Fruit fly (Drosophila melanogaster) whole organism, embryonic: ENCODE results near the gene Fbp1.
A peak's percentile ranks its signal among the peaks of the same experiment; 100 is the strongest.

Source experiments
- CG10267 ChIP-seq: fragments of 200-800 bp; sonication (Bioruptor generic); optimal IDR thresholded peaks from 2 replicates; lab custom pipeline; 2018; ENCODE audit warnings: missing biosample characterization, mild to moderate bottlenecking, missing genetic modification characterization, moderate library complexity
- CG12744 ChIP-seq: fragments of 200-800 bp; sonication (Bioruptor generic); optimal IDR thresholded peaks from 2 replicates; lab custom pipeline; 2016; ENCODE audit warnings: missing biosample characterization, missing genetic modification characterization
- CG13287 ChIP-seq: fragments of 200-800 bp; sonication (Bioruptor generic); IDR thresholded peaks from 2 replicates; pipeline ENCODE4 v1.3.6; 2022; ENCODE audit warnings: missing biosample characterization, missing genetic modification characterization; ENCODE audit not compliant: partially characterized antibody
- CG15011 ChIP-seq: fragments of 200-800 bp; sonication (Bioruptor generic); optimal IDR thresholded peaks from 3 replicates; lab custom pipeline; 2018; ENCODE audit warnings: missing biosample characterization, mild to moderate bottlenecking, missing genetic modification characterization
- CG17385 ChIP-seq: fragments of 200-800 bp; sonication (Bioruptor generic); optimal IDR thresholded peaks from 3 replicates; lab custom pipeline; 2018; ENCODE audit warnings: missing biosample characterization, mild to moderate bottlenecking, missing genetic modification characterization
- CG17829 ChIP-seq: fragments of 200-800 bp; optimal IDR thresholded peaks from 2 replicates; lab custom pipeline; 2019; ENCODE audit warnings: missing biosample characterization, mild to moderate bottlenecking, missing genetic modification characterization, moderate library complexity
- CG1832 ChIP-seq: fragments of 200-800 bp; sonication (Bioruptor generic); optimal IDR thresholded peaks from 2 replicates; lab custom pipeline; 2017; ENCODE audit warnings: missing biosample characterization, mild to moderate bottlenecking, missing genetic modification characterization, inconsistent platforms
- CG2129 ChIP-seq: fragments of 200-800 bp; sonication (Bioruptor generic); IDR thresholded peaks from 2 replicates; pipeline ENCODE4 v1.3.6; 2022; ENCODE audit warnings: missing biosample characterization, missing genetic modification characterization; ENCODE audit not compliant: partially characterized antibody
- CG2678 ChIP-seq: fragments of 200-800 bp; sonication (Bioruptor generic); optimal IDR thresholded peaks from 3 replicates; lab custom pipeline; 2019; ENCODE audit warnings: missing biosample characterization, mild to moderate bottlenecking, missing genetic modification characterization, moderate library complexity
- CG2712 ChIP-seq: fragments of 200-800 bp; optimal IDR thresholded peaks from 3 replicates; lab custom pipeline; 2019; ENCODE audit warnings: missing biosample characterization, mild to moderate bottlenecking, missing genetic modification characterization, moderate library complexity
- CG32532 ChIP-seq: fragments of 200-800 bp; sonication (Bioruptor generic); IDR thresholded peaks from 2 replicates; pipeline ENCODE4 v1.3.6; 2022; ENCODE audit warnings: missing biosample characterization, missing genetic modification characterization
- CG34422 ChIP-seq: fragments of 200-800 bp; sonication (Bioruptor generic); IDR thresholded peaks from 3 replicates; pipeline ENCODE4 v1.3.6; 2022; ENCODE audit warnings: missing biosample characterization, missing genetic modification characterization
- CG43689 ChIP-seq: fragments of 200-800 bp; sonication (Bioruptor generic); IDR thresholded peaks from 2 replicates; pipeline ENCODE4 v1.3.6; 2022; ENCODE audit warnings: missing biosample characterization, missing genetic modification characterization
- CG4820 ChIP-seq: fragments of 200-800 bp; sonication (Bioruptor generic); optimal IDR thresholded peaks from 3 replicates; lab custom pipeline; 2016; ENCODE audit warnings: missing biosample characterization, missing genetic modification characterization
- CG8359 ChIP-seq: fragments of 200-800 bp; sonication (Bioruptor generic); optimal IDR thresholded peaks from 2 replicates; lab custom pipeline; 2017; ENCODE audit warnings: missing biosample characterization, mild to moderate bottlenecking, missing genetic modification characterization, borderline replicate concordance
- CG9437 ChIP-seq: fragments of 200-800 bp; sonication (Bioruptor generic); optimal IDR thresholded peaks from 2 replicates; lab custom pipeline; 2018; ENCODE audit warnings: missing biosample characterization, mild to moderate bottlenecking, missing genetic modification characterization
- CkIIα-i1 ChIP-seq: fragments of 200-800 bp; sonication (Bioruptor generic); IDR thresholded peaks from 2 replicates; pipeline ENCODE4 v1.3.6; 2022; ENCODE audit warnings: missing biosample characterization, missing genetic modification characterization
- CoRest ChIP-seq: fragments of 200-800 bp; sonication (Bioruptor generic); optimal IDR thresholded peaks from 3 replicates; lab custom pipeline; 2018; ENCODE audit warnings: missing biosample characterization, mild to moderate bottlenecking, missing genetic modification characterization, moderate library complexity
- Dip3 ChIP-seq: fragments of 200-800 bp; sonication (Bioruptor generic); optimal IDR thresholded peaks from 3 replicates; lab custom pipeline; 2016; ENCODE audit warnings: missing biosample characterization, missing genetic modification characterization
- Gsc ChIP-seq: fragments of 200-800 bp; sonication (Bioruptor generic); IDR thresholded peaks from 2 replicates; pipeline ENCODE4 v1.3.6; 2022; ENCODE audit warnings: missing biosample characterization, missing genetic modification characterization
- Hr39 ChIP-seq: fragments of >200 bp; optimal IDR thresholded peaks from 2 replicates; lab custom pipeline; 2017
- Med ChIP-seq: fragments of 200-800 bp; sonication (Bioruptor generic); peaks from one replicate; lab custom pipeline; 2016; ENCODE audit warnings: missing biosample characterization, missing genetic modification characterization, mild to moderate bottlenecking, inconsistent platforms, moderate library complexity
- Rfx ChIP-seq: fragments of 200-800 bp; sonication (Bioruptor generic); IDR thresholded peaks from 2 replicates; pipeline ENCODE4 v1.3.6; 2022; ENCODE audit warnings: missing biosample characterization, missing genetic modification characterization
- ap ChIP-seq: fragments of 200-800 bp; sonication (Bioruptor generic); IDR thresholded peaks from 2 replicates; pipeline ENCODE4 v1.3.6; 2022; ENCODE audit warnings: missing biosample characterization, missing genetic modification characterization
- ash1 ChIP-seq: fragments of 200-800 bp; sonication (Bioruptor generic); optimal IDR thresholded peaks from 2 replicates; lab custom pipeline; 2018; ENCODE audit warnings: missing biosample characterization, mild to moderate bottlenecking, missing genetic modification characterization
- btn ChIP-seq: fragments of 200-800 bp; sonication (Bioruptor generic); optimal IDR thresholded peaks from 2 replicates; lab custom pipeline; 2016; ENCODE audit warnings: missing biosample characterization, missing genetic modification characterization
- crc ChIP-seq: fragments of 200-800 bp; sonication (Bioruptor generic); optimal IDR thresholded peaks from 2 replicates; lab custom pipeline; 2016; ENCODE audit warnings: missing biosample characterization, missing genetic modification characterization
- crol ChIP-seq: fragments of 200-800 bp; sonication (Bioruptor generic); IDR thresholded peaks from 2 replicates; pipeline ENCODE4 v1.3.6; 2022; ENCODE audit warnings: missing biosample characterization, missing genetic modification characterization
- dysf ChIP-seq: fragments of 200-800 bp; sonication (Bioruptor generic); IDR thresholded peaks from 3 replicates; pipeline ENCODE4 v1.3.6; 2022; ENCODE audit warnings: missing biosample characterization, missing genetic modification characterization
- ems ChIP-seq: fragments of 200-800 bp; sonication (Bioruptor generic); optimal IDR thresholded peaks from 3 replicates; lab custom pipeline; 2016; ENCODE audit warnings: missing biosample characterization, missing genetic modification characterization
- gcm ChIP-seq: fragments of 200-800 bp; sonication (Bioruptor generic); optimal IDR thresholded peaks from 2 replicates; lab custom pipeline; 2019; ENCODE audit warnings: missing biosample characterization, mild to moderate bottlenecking, missing genetic modification characterization, moderate library complexity
- ind ChIP-seq: fragments of 200-800 bp; sonication (Bioruptor generic); optimal IDR thresholded peaks from 3 replicates; lab custom pipeline; 2016; ENCODE audit warnings: missing biosample characterization, missing genetic modification characterization
- lbe ChIP-seq: fragments of 200-800 bp; sonication (Bioruptor generic); optimal IDR thresholded peaks from 2 replicates; lab custom pipeline; 2016; ENCODE audit warnings: missing biosample characterization, mild to moderate bottlenecking, missing genetic modification characterization
- mirr ChIP-seq: fragments of 200-800 bp; sonication (Bioruptor generic); optimal IDR thresholded peaks from 3 replicates; lab custom pipeline; 2018; ENCODE audit warnings: missing biosample characterization, mild to moderate bottlenecking, missing genetic modification characterization
- mld ChIP-seq: fragments of 200-800 bp; sonication (Bioruptor generic); IDR thresholded peaks from 3 replicates; pipeline ENCODE4 v1.3.6; 2022; ENCODE audit warnings: missing biosample characterization, missing genetic modification characterization; ENCODE audit not compliant: partially characterized antibody
- nerfin-2 ChIP-seq: fragments of 200-800 bp; sonication (Bioruptor generic); IDR thresholded peaks from 2 replicates; pipeline ENCODE4 v1.3.6; 2022; ENCODE audit warnings: missing biosample characterization, missing genetic modification characterization; ENCODE audit not compliant: partially characterized antibody
- nom ChIP-seq: fragments of 200-800 bp; sonication (Bioruptor generic); optimal IDR thresholded peaks from 2 replicates; lab custom pipeline; 2017; ENCODE audit warnings: missing biosample characterization, missing genetic modification characterization, mild to moderate bottlenecking, moderate library complexity, missing genetic modification reagents
- peb ChIP-seq: fragments of 200-800 bp; sonication (Bioruptor generic); IDR thresholded peaks from 2 replicates; pipeline ENCODE4 v1.3.6; 2022; ENCODE audit warnings: missing biosample characterization, missing genetic modification characterization
- pita ChIP-seq: fragments of 200-800 bp; sonication (Bioruptor generic); optimal IDR thresholded peaks from 2 replicates; lab custom pipeline; 2017; ENCODE audit warnings: missing biosample characterization, mild to moderate bottlenecking, missing genetic modification characterization
- rib ChIP-seq: fragments of 200-800 bp; sonication (Bioruptor generic); IDR thresholded peaks from 2 replicates; pipeline ENCODE4 v1.3.6; 2022; ENCODE audit warnings: missing biosample characterization, missing genetic modification characterization
- salm ChIP-seq: fragments of 200-800 bp; sonication (Bioruptor generic); optimal IDR thresholded peaks from 2 replicates; lab custom pipeline; 2018; ENCODE audit warnings: missing biosample characterization, mild to moderate bottlenecking, missing genetic modification characterization
- sob ChIP-seq: fragments of 200-800 bp; sonication (Bioruptor generic); IDR thresholded peaks from 2 replicates; pipeline ENCODE4 v1.3.6; 2022; ENCODE audit warnings: missing biosample characterization, missing genetic modification characterization
- sug ChIP-seq: fragments of 200-800 bp; optimal IDR thresholded peaks from 2 replicates; lab custom pipeline; 2019; ENCODE audit warnings: missing biosample characterization, mild to moderate bottlenecking, missing genetic modification characterization, moderate library complexity
- tup ChIP-seq: fragments of 200-800 bp; sonication (Bioruptor generic); optimal IDR thresholded peaks from 2 replicates; lab custom pipeline; 2016; ENCODE audit warnings: missing biosample characterization, mild to moderate bottlenecking, missing genetic modification characterization, moderate library complexity
- vvl ChIP-seq: fragments of 200-800 bp; sonication (Bioruptor generic); IDR thresholded peaks from 2 replicates; pipeline ENCODE4 v1.3.6; 2022; ENCODE audit warnings: missing biosample characterization, missing genetic modification characterization
- wdn ChIP-seq: fragments of 200-800 bp; sonication (Bioruptor generic); IDR thresholded peaks from 2 replicates; pipeline ENCODE4 v1.3.6; 2022; ENCODE audit warnings: missing biosample characterization, missing genetic modification characterization
- wek ChIP-seq: fragments of 200-800 bp; sonication (Bioruptor generic); optimal IDR thresholded peaks from 3 replicates; lab custom pipeline; 2018; ENCODE audit warnings: missing biosample characterization, mild to moderate bottlenecking, missing genetic modification characterization, moderate library complexity

Gene Fbp1

dm6 chr3L:14055260-14055696 is 42.6 kb downstream of the Fbp1 start (continued):
- no peak for TF ChIP-seq btn
- TF ChIP-seq CG4820 (GFP tag; lab: Kevin White, UChicago), result peak; percentile 10
- no peak for TF ChIP-seq CG34422
- TF ChIP-seq, all 482 proteins: peak for 49

- TF ChIP-seq lbe (GFP tag; lab: Kevin White, UChicago) (no peak), peb (GFP tag; lab: Robert Waterston, UW) (no peak), Rfx (peak; percentile 30; the same call in 1 of the 2 replicates), CG32532 (GFP tag; lab: Robert Waterston, UW) (0 out of 2 replicates have a peak, but pooled peaks have one; percentile 10), ap (0 out of 2 replicates have a peak, but pooled peaks have one; percentile 18), dysf (GFP tag; lab: Robert Waterston, UW) (0 out of 3 replicates have a peak, but pooled peaks have one; percentile 28), CG2712 (tag; lab: Kevin White, UChicago) (no peak), mld (0 out of 3 replicates have a peak, but pooled peaks have one; percentile 10), Hr39 (lab: Kevin White, UChicago) (peak; percentile 78), nerfin-2 (GFP tag; lab: Robert Waterston, UW) (0 out of 2 replicates have a peak, but pooled peaks have one; percentile 14), Med (GFP tag; lab: Kevin White, UChicago) (peak; percentile 27)
Observed at dm6 chr3L:14053806-14054205, 44.0 kb downstream of the Fbp1 start.

dm6 chr3L:14053073-14053643 is 44.7 kb downstream of the Fbp1 start, which contains the start of the genes CG13484 and Frl:
TSS of gene CG13484 (minus strand) at chr3L:14053079.
TSS of gene Frl (plus strand) at chr3L:14053215.
- TF ChIP-seq sob (GFP tag; lab: Robert Waterston, UW) (peak; percentile 62; the same call in 1 of the 2 replicates), CG10267 (peak; percentile 60), salm (tag; lab: Kevin White, UChicago) (peak; percentile 22), CG2678 (tag; lab: Kevin White, UChicago) (peak; percentile 25), CG15011 (GFP tag; lab: Kevin White, UChicago) (no peak), sug (tag; lab: Kevin White, UChicago) (peak; percentile 36), rib (GFP tag; lab: Robert Waterston, UW) (no peak), CoRest (tag; lab: Kevin White, UChicago) (peak; percentile 48), tup (GFP tag; lab: Kevin White, UChicago) (no peak), CG17829 (tag; lab: Kevin White, UChicago) (peak; percentile 63), mirr (GFP tag; lab: Kevin White, UChicago) (peak; percentile 32), Dip3 (GFP tag; lab: Kevin White, UChicago) (no peak), ind (no peak), crol (GFP tag; lab: Robert Waterston, UW) (peak; percentile 33; the same call in 1 of the 2 replicates), wdn (GFP tag; lab: Robert Waterston, UW) (peak; percentile 11; the same call in 1 of the 2 replicates), nom (GFP tag; lab: Kevin White, UChicago) (peak; percentile 74), CkIIα-i1 (no peak), gcm (peak; percentile 39), vvl (GFP tag; lab: Robert Waterston, UW) (peak; percentile 71), CG1832 (GFP tag; lab: Kevin White, UChicago) (no peak), CG17385 (GFP tag; lab: Kevin White, UChicago) (no peak), wek (peak; percentile 29), ems (GFP tag; lab: Kevin White, UChicago) (peak; percentile 39), CG43689 (GFP tag; lab: Robert Waterston, UW) (no peak), CG9437 (GFP tag; lab: Kevin White, UChicago) (no peak), CG2129 (GFP tag; lab: Robert Waterston, UW) (no peak), ash1 (GFP tag; lab: Kevin White, UChicago) (no peak), pita (GFP tag; lab: Kevin White, UChicago) (peak; percentile 77), crc (no peak), Gsc (GFP tag; lab: Robert Waterston, UW) (no peak), CG13287 (peak; percentile 56; the same call in 1 of the 2 replicates), CG8359 (no peak), CG12744 (no peak)
